Worm (Caenorhabditis elegans): ENCODE results near the gene hse-5.

hse-5 gene

DNA sequence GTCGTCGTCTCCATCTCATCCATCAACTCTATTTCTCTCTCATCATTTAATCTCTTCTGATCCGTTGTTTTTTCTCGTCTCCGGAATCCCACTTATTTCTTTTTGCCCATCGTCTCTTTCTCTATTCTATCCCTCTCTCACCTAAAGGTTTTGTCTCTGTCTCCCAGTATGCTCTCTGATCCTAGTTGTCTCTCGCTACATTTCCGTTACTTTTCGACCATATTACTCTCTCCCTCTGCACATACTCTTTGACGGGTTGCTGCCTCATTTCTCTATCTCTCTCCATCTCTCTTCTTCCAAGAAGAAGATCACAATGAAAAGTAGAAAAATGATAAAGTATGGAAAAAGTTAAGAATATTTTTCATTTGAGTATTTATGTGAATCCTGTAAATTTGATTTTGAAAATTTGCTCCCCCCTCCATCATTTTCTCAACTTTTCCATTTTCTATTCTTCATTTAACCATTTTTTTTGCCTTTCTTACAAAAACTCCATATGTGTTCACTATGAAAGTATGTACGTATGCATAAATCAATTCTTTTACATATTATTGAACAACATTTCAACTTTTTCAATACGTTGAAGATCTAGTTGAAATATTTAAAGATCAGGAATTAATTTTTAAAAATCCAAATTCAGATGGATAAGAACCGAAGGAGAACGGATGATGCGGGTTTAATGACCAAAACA lies 27.9 kb upstream of the hse-5 start, which contains the start of gene tag-131:
Gene tag-131 (plus strand): TSS at position 638 of the 688 bp plus-strand sequence.
- TF ChIP-seq set-16 (GFP tag; IDR thresholded peaks at IDR 0.05) = no peak
- TF ChIP-seq snpc-1.2 (GFP tag; IDR thresholded peaks at IDR 0.05) = no peak
- TF ChIP-seq lsy-2 (tag; optimal IDR thresholded peaks at IDR 0.05) = peak in 1 of 2 experiments; percentile 25
- peak; percentile 25 for TF ChIP-seq dve-1 (tag; optimal IDR thresholded peaks at IDR 0.05; ENCODE audit: insufficient read depth)
- TF ChIP-seq ceh-20 (GFP tag; IDR thresholded peaks at IDR 0.05) = 0 out of 2 replicates have a peak, but pooled peaks have one; percentile 25
- peak; percentile 29 for TF ChIP-seq nhr-11 (tag; optimal IDR thresholded peaks at IDR 0.05)
- TF ChIP-seq T26A8.4 (GFP tag; IDR thresholded peaks at IDR 0.05) = 0 out of 2 replicates have a peak, but pooled peaks have one; percentile 40
- peak in 1 of 2 experiments; percentile 83 for TF ChIP-seq unc-62 (GFP tag; optimal IDR thresholded peaks at IDR 0.05 in 1 of 2)
- no peak for TF ChIP-seq unc-62 (tag; optimal IDR thresholded peaks at IDR 0.05)
- TF ChIP-seq daf-16 (GFP tag; optimal IDR thresholded peaks at IDR 0.05) = peak in 1 of 2 experiments; percentile 5
- no peak for TF ChIP-seq daf-16 (tag; optimal IDR thresholded peaks at IDR 0.05)
- peak; percentile 14 for TF ChIP-seq dpl-1 (GFP tag; optimal IDR thresholded peaks at IDR 0.05)
- peak; percentile 27 for TF ChIP-seq hlh-11 (tag; optimal IDR thresholded peaks at IDR 0.05)
- peak; percentile 12 for TF ChIP-seq nhr-28 (tag; optimal IDR thresholded peaks at IDR 0.05)
- TF ChIP-seq saeg-2 (GFP tag; IDR thresholded peaks at IDR 0.05) = no peak

- no peak for TF ChIP-seq lir-3 (tag; optimal IDR thresholded peaks at IDR 0.05)
- TF ChIP-seq mxl-2 (GFP tag; conservative IDR thresholded peaks at IDR 0.05) = no peak
- TF ChIP-seq rbr-2 (tag; optimal IDR thresholded peaks at IDR 0.05) = no peak
- TF ChIP-seq Y5F2A.4 (GFP tag; optimal IDR thresholded peaks at IDR 0.05) = no peak
- TF ChIP-seq ceh-44 (GFP tag; IDR thresholded peaks at IDR 0.05) = no peak
- no peak for TF ChIP-seq cey-2 (tag; optimal IDR thresholded peaks at IDR 0.05; ENCODE audit: borderline replicate concordance, insufficient read depth)
- TF ChIP-seq skn-1 (tag; optimal IDR thresholded peaks at IDR 0.05) = no peak
- TF ChIP-seq ceh-32 (tag; optimal IDR thresholded peaks at IDR 0.05; ENCODE audit: poor library complexity) = no peak
- TF ChIP-seq T26A8.4 (GFP tag; IDR thresholded peaks at IDR 0.05) = no peak
- TF ChIP-seq unc-62 (GFP tag; optimal IDR thresholded peaks at IDR 0.05 in 1 of 2) = no peak
- TF ChIP-seq unc-62 (tag; optimal IDR thresholded peaks at IDR 0.05) = no peak
- no peak for TF ChIP-seq pha-4 (GFP tag; IDR thresholded peaks at IDR 0.05)
- TF ChIP-seq pha-4 (tag; optimal IDR thresholded peaks at IDR 0.05) = no peak
- TF ChIP-seq ceh-82 (tag; optimal IDR thresholded peaks at IDR 0.05) = no peak
- no peak for TF ChIP-seq ztf-11 (tag; optimal IDR thresholded peaks at IDR 0.05)
- TF ChIP-seq php-3 (GFP tag; IDR thresholded peaks at IDR 0.05) = no peak
- TF ChIP-seq spr-1 (tag; optimal IDR thresholded peaks at IDR 0.05) = no peak
- no peak for TF ChIP-seq R02D3.7 (tag; optimal IDR thresholded peaks at IDR 0.05)
- no peak for TF ChIP-seq hmg-1.1 (GFP tag; IDR thresholded peaks at IDR 0.05)
- no peak for TF ChIP-seq arid-1 (GFP tag; conservative IDR thresholded peaks at IDR 0.05)
- TF ChIP-seq F26F4.8 (GFP tag; conservative IDR thresholded peaks at IDR 0.05) = no peak
- no peak for TF ChIP-seq ceh-20 (GFP tag; IDR thresholded peaks at IDR 0.05)
Observed at ce11 chrIII:4320113-4320512, 25.0 kb upstream of the hse-5 start, which contains the start of gene H38K22.6. H38K22.6 (plus strand) TSS chrIII:4320413.

DNA sequence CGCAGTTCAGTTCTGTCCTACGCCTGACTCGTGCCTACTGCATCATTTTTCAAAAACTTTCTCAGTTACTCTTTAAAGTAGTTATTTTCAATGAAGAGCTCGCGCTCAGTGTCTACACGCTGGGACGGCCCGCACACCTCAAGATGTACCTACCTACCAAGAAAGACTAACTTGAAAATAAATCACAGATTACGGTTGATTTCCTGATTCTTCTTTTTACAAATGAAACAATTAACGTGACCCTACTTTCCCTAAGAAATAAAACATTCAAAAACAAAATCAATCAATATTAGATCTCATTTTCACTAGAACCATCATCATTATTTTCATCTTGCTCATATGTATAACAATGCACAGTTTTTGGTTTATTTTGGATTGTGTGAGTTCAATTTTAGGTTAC lies 23.7 kb upstream of the hse-5 start, which contains the start of gene H38K22.7:
Gene H38K22.7 (plus strand): TSS at position 301 of the 400 bp plus-strand sequence.
- no peak for TF ChIP-seq unc-130 (GFP tag; optimal IDR thresholded peaks at IDR 0.05)
- no peak for TF ChIP-seq sdz-12 (GFP tag; optimal IDR thresholded peaks at IDR 0.05)
- TF ChIP-seq ZK546.5 (tag; optimal IDR thresholded peaks at IDR 0.05) = no peak
- no peak for TF ChIP-seq Y105C5A.15 (GFP tag; IDR thresholded peaks at IDR 0.05)
- no peak for TF ChIP-seq daf-12 (tag; optimal IDR thresholded peaks at IDR 0.05)
- no peak for TF ChIP-seq hlh-11 (tag; optimal IDR thresholded peaks at IDR 0.05)
- no peak for TF ChIP-seq cey-2 (tag; optimal IDR thresholded peaks at IDR 0.05; ENCODE audit: borderline replicate concordance, insufficient read depth)
- TF ChIP-seq tag-97 (GFP tag; IDR thresholded peaks at IDR 0.05) = no peak
- no peak for TF ChIP-seq saeg-2 (GFP tag; IDR thresholded peaks at IDR 0.05)
- no peak for TF ChIP-seq zfp-3 (GFP tag; conservative IDR thresholded peaks at IDR 0.05)
- TF ChIP-seq php-3 (GFP tag; IDR thresholded peaks at IDR 0.05) = no peak
- TF ChIP-seq attf-4 (tag; optimal IDR thresholded peaks at IDR 0.05) = no peak
- no peak for TF ChIP-seq jun-1 (tag; optimal IDR thresholded peaks at IDR 0.05)
- no peak for TF ChIP-seq nhr-28 (tag; optimal IDR thresholded peaks at IDR 0.05)
- TF ChIP-seq nhr-76 (tag; optimal IDR thresholded peaks at IDR 0.05) = no peak
- TF ChIP-seq fos-1 (tag; optimal IDR thresholded peaks at IDR 0.05) = no peak
- no peak for TF ChIP-seq hif-1 (tag; optimal IDR thresholded peaks at IDR 0.05)
- no peak for TF ChIP-seq F10B5.3 (tag; optimal IDR thresholded peaks at IDR 0.05)
- TF ChIP-seq nhr-102 (tag; optimal IDR thresholded peaks at IDR 0.05) = no peak
- no peak for TF ChIP-seq T26A8.4 (GFP tag; IDR thresholded peaks at IDR 0.05)
